Fruit fly (Drosophila melanogaster) whole organism, embryonic: ENCODE measurements around the gene RpS20.

Experiments used
- Abd-B ChIP-seq: fragments of 200-800 bp; sonication (Bioruptor generic); optimal IDR thresholded peaks from 2 replicates; lab custom pipeline; 2018; ENCODE audit warnings: missing biosample characterization, mild to moderate bottlenecking, missing genetic modification characterization, moderate library complexity
- CG10147 ChIP-seq: fragments of 200-800 bp; sonication (Bioruptor generic); optimal IDR thresholded peaks from 2 replicates; lab custom pipeline; 2019; ENCODE audit warnings: missing biosample characterization, mild to moderate bottlenecking, missing genetic modification characterization, moderate library complexity
- CG10654 ChIP-seq: fragments of 200-800 bp; sonication (Bioruptor generic); optimal IDR thresholded peaks from 2 replicates; lab custom pipeline; 2016; ENCODE audit warnings: missing biosample characterization, missing genetic modification characterization
- CG11085 ChIP-seq: fragments of 200-800 bp; sonication (Bioruptor generic); IDR thresholded peaks from 2 replicates; pipeline ENCODE4 v1.3.6; 2022; ENCODE audit warnings: missing biosample characterization, missing genetic modification characterization
- CG12769 ChIP-seq: fragments of 200-800 bp; sonication (Bioruptor generic); optimal IDR thresholded peaks from 2 replicates; lab custom pipeline; 2019; ENCODE audit warnings: missing biosample characterization, mild to moderate bottlenecking, missing genetic modification characterization, moderate library complexity
- CG13287 ChIP-seq: fragments of 200-800 bp; sonication (Bioruptor generic); IDR thresholded peaks from 2 replicates; pipeline ENCODE4 v1.3.6; 2022; ENCODE audit warnings: missing biosample characterization, missing genetic modification characterization; ENCODE audit not compliant: partially characterized antibody
- CG13296 ChIP-seq: fragments of 200-800 bp; sonication (Bioruptor generic); optimal IDR thresholded peaks from 3 replicates; lab custom pipeline; 2018; ENCODE audit warnings: missing biosample characterization, mild to moderate bottlenecking, missing genetic modification characterization
- CG14860 ChIP-seq: fragments of 200-800 bp; sonication (Bioruptor generic); IDR thresholded peaks from 3 replicates; pipeline ENCODE4 v1.3.6; 2022; ENCODE audit warnings: missing biosample characterization, missing genetic modification characterization; ENCODE audit not compliant: partially characterized antibody
- CG14965 ChIP-seq: fragments of 200-800 bp; sonication (Bioruptor generic); optimal IDR thresholded peaks from 2 replicates; lab custom pipeline; 2016; ENCODE audit warnings: missing biosample characterization, missing genetic modification characterization, borderline replicate concordance
- CG15269 ChIP-seq: fragments of 200-800 bp; sonication (Bioruptor generic); optimal IDR thresholded peaks from 2 replicates; lab custom pipeline; 2018; ENCODE audit warnings: missing biosample characterization, mild to moderate bottlenecking, missing genetic modification characterization, moderate library complexity
- CG15514 ChIP-seq: fragments of 200-800 bp; sonication (Bioruptor generic); optimal IDR thresholded peaks from 3 replicates; lab custom pipeline; 2017; ENCODE audit warnings: missing biosample characterization, missing genetic modification characterization, mild to moderate bottlenecking, moderate library complexity, missing genetic modification reagents
- CG15696 ChIP-seq: fragments of 200-800 bp; sonication (Bioruptor generic); optimal IDR thresholded peaks from 2 replicates; lab custom pipeline; 2019; ENCODE audit warnings: missing biosample characterization, mild to moderate bottlenecking, missing genetic modification characterization, moderate library complexity
- CG18476 ChIP-seq: fragments of 200-800 bp; sonication (Bioruptor generic); optimal IDR thresholded peaks from 2 replicates; lab custom pipeline; 2016; ENCODE audit warnings: missing biosample characterization, mild to moderate bottlenecking, missing genetic modification characterization
- CG2116 ChIP-seq: fragments of 200-800 bp; sonication (Bioruptor generic); optimal IDR thresholded peaks from 3 replicates; lab custom pipeline; 2018; ENCODE audit warnings: missing biosample characterization, mild to moderate bottlenecking, missing genetic modification characterization
- CG32767 ChIP-seq: fragments of 200-800 bp; sonication (Bioruptor generic); IDR thresholded peaks from 2 replicates; pipeline ENCODE4 v1.3.6; 2022; ENCODE audit warnings: missing biosample characterization, missing genetic modification characterization
- CG34224 ChIP-seq: fragments of 200-800 bp; sonication (Bioruptor generic); IDR thresholded peaks from 3 replicates; pipeline ENCODE4 v1.3.6; 2022; ENCODE audit warnings: missing biosample characterization, missing genetic modification characterization; ENCODE audit not compliant: partially characterized antibody
- CG5953 ChIP-seq: fragments of 200-800 bp; sonication (Bioruptor generic); IDR thresholded peaks from 2 replicates; pipeline ENCODE4 v1.3.6; 2022; ENCODE audit warnings: missing biosample characterization, missing genetic modification characterization
- CG8924 ChIP-seq: fragments of 200-800 bp; optimal IDR thresholded peaks from 3 replicates; lab custom pipeline; 2019; ENCODE audit warnings: missing biosample characterization, mild to moderate bottlenecking, missing genetic modification characterization, moderate library complexity
- Dbx ChIP-seq: fragments of 200-800 bp; sonication (Bioruptor generic); IDR thresholded peaks from 3 replicates; pipeline ENCODE4 v1.3.6; 2022; ENCODE audit warnings: missing biosample characterization, missing genetic modification characterization
- Doc2 ChIP-seq: fragments of 200-800 bp; sonication (Bioruptor generic); IDR thresholded peaks from 2 replicates; pipeline ENCODE4 v1.3.6; 2022; ENCODE audit warnings: missing biosample characterization, missing genetic modification characterization
- Dp ChIP-seq: fragments of 200-800 bp; sonication (Bioruptor generic); optimal IDR thresholded peaks from 2 replicates; lab custom pipeline; 2018; ENCODE audit warnings: missing biosample characterization, mild to moderate bottlenecking, missing genetic modification characterization, moderate library complexity
- Elba2 ChIP-seq: fragments of 200-800 bp; sonication (Bioruptor generic); optimal IDR thresholded peaks from 3 replicates; lab custom pipeline; 2016; ENCODE audit warnings: missing biosample characterization, missing genetic modification characterization
- HHEX ChIP-seq: fragments of 200-800 bp; sonication (Bioruptor generic); optimal IDR thresholded peaks from 3 replicates; lab custom pipeline; 2017; ENCODE audit warnings: missing biosample characterization, mild to moderate bottlenecking, missing genetic modification characterization, missing genetic modification reagents
- HLH4C ChIP-seq: fragments of 200-800 bp; sonication (Bioruptor generic); IDR thresholded peaks from 3 replicates; pipeline ENCODE4 v1.3.6; 2022; ENCODE audit warnings: missing biosample characterization, missing genetic modification characterization; ENCODE audit not compliant: partially characterized antibody
- Hand ChIP-seq: fragments of 200-800 bp; sonication (Bioruptor generic); optimal IDR thresholded peaks from 2 replicates; lab custom pipeline; 2017; ENCODE audit warnings: mild to moderate bottlenecking, missing biosample characterization, missing genetic modification reagents, missing genetic modification characterization
- HmgZ ChIP-seq: fragments of 200-800 bp; sonication (Bioruptor generic); optimal IDR thresholded peaks from 2 replicates; lab custom pipeline; 2018; ENCODE audit warnings: missing biosample characterization, mild to moderate bottlenecking, missing genetic modification characterization
- MBD-R2 ChIP-seq: fragments of 200-800 bp; sonication (Bioruptor generic); IDR thresholded peaks from 2 replicates; pipeline ENCODE4 v1.3.6; 2022; ENCODE audit warnings: missing biosample characterization, missing genetic modification characterization
- Ptx1 ChIP-seq: fragments of 200-800 bp; sonication (Bioruptor generic); IDR thresholded peaks from 2 replicates; pipeline ENCODE4 v1.3.6; 2022; ENCODE audit warnings: missing biosample characterization, missing genetic modification characterization
- Sox100B ChIP-seq: fragments of 200-800 bp; sonication (Bioruptor generic); optimal IDR thresholded peaks from 3 replicates; lab custom pipeline; 2018; ENCODE audit warnings: missing biosample characterization, mild to moderate bottlenecking, missing genetic modification characterization
- Sry-δ ChIP-seq: fragments of 200-800 bp; sonication (Bioruptor generic); optimal IDR thresholded peaks from 2 replicates; lab custom pipeline; 2016; ENCODE audit warnings: missing biosample characterization, missing genetic modification characterization
- ash1 ChIP-seq: fragments of 200-800 bp; sonication (Bioruptor generic); optimal IDR thresholded peaks from 2 replicates; lab custom pipeline; 2018; ENCODE audit warnings: missing biosample characterization, mild to moderate bottlenecking, missing genetic modification characterization
- az2 ChIP-seq: fragments of 200-800 bp; sonication (Bioruptor generic); optimal IDR thresholded peaks from 3 replicates; lab custom pipeline; 2016; ENCODE audit warnings: missing biosample characterization, missing genetic modification characterization
- chinmo ChIP-seq: fragments of 200-800 bp; sonication (Bioruptor generic); IDR thresholded peaks from 4 replicates; pipeline ENCODE4 v1.3.6; 2022; ENCODE audit warnings: missing biosample characterization, missing genetic modification characterization; ENCODE audit not compliant: partially characterized antibody
- ci ChIP-seq: fragments of 200-800 bp; sonication (Bioruptor generic); IDR thresholded peaks from 3 replicates; pipeline ENCODE4 v1.3.6; 2022; ENCODE audit warnings: missing biosample characterization, missing genetic modification characterization
- en ChIP-seq: fragments of 200-800 bp; sonication (Bioruptor generic); optimal IDR thresholded peaks from 2 replicates; lab custom pipeline; 2016; ENCODE audit warnings: missing biosample characterization, missing genetic modification characterization
- esg ChIP-seq: fragments of 200-800 bp; sonication (Bioruptor generic); conservative IDR thresholded peaks from 2 replicates; pipeline ENCODE4 v1.3.6; 2022; ENCODE audit warnings: missing biosample characterization, missing genetic modification characterization
- fd102C ChIP-seq: fragments of 200-800 bp; sonication (Bioruptor generic); optimal IDR thresholded peaks from 2 replicates; lab custom pipeline; 2018; ENCODE audit warnings: missing biosample characterization, mild to moderate bottlenecking, missing genetic modification characterization, moderate library complexity
- gem ChIP-seq: fragments of 200-800 bp; sonication (Bioruptor generic); optimal IDR thresholded peaks from 2 replicates; lab custom pipeline; 2019; ENCODE audit warnings: missing biosample characterization, mild to moderate bottlenecking, missing genetic modification characterization, moderate library complexity
- grau ChIP-seq: fragments of 200-800 bp; optimal IDR thresholded peaks from 3 replicates; lab custom pipeline; 2019; ENCODE audit warnings: missing biosample characterization, mild to moderate bottlenecking, missing genetic modification characterization, moderate library complexity
- jigr1 ChIP-seq: fragments of 200-800 bp; sonication (Bioruptor generic); IDR thresholded peaks from 3 replicates; pipeline ENCODE4 v1.3.6; 2022; ENCODE audit warnings: missing biosample characterization, missing genetic modification characterization
- nmo ChIP-seq: fragments of 200-800 bp; sonication (Bioruptor generic); optimal IDR thresholded peaks from 2 replicates; lab custom pipeline; 2018; ENCODE audit warnings: missing biosample characterization, mild to moderate bottlenecking, missing genetic modification characterization, moderate library complexity
- pho ChIP-seq: fragments of 200-800 bp; sonication (Bioruptor generic); optimal IDR thresholded peaks from 2 replicates; lab custom pipeline; 2016; ENCODE audit warnings: missing biosample characterization, missing genetic modification characterization
- prd ChIP-seq, 3 experiments: fragments of >200 bp in 2 of 3; fragments of 200-800 bp in 1 of 3; sonication (Bioruptor generic) in 1 of 3; optimal IDR thresholded peaks in 2 of 3; IDR thresholded peaks in 1 of 3; 2 replicates in 2 of 3; 3 replicates in 1 of 3; pipeline versions ENCODE4 v1.3.6 to Lab custom; 2017 to 2022; ENCODE audit warnings: missing biosample characterization in 1 of 3, missing genetic modification characterization in 1 of 3
- ranshi ChIP-seq: fragments of 200-800 bp; sonication (Bioruptor generic); IDR thresholded peaks from 2 replicates; pipeline ENCODE4 v1.3.6; 2022; ENCODE audit warnings: missing biosample characterization, missing genetic modification characterization
- rib ChIP-seq: fragments of 200-800 bp; sonication (Bioruptor generic); IDR thresholded peaks from 2 replicates; pipeline ENCODE4 v1.3.6; 2022; ENCODE audit warnings: missing biosample characterization, missing genetic modification characterization
- scrt ChIP-seq: fragments of 200-800 bp; sonication (Bioruptor generic); optimal IDR thresholded peaks from 2 replicates; lab custom pipeline; 2018; ENCODE audit warnings: missing biosample characterization, mild to moderate bottlenecking, missing genetic modification characterization, moderate library complexity
- sd ChIP-seq: fragments of 200-800 bp; sonication (Bioruptor generic); optimal IDR thresholded peaks from 3 replicates; lab custom pipeline; 2018; ENCODE audit warnings: missing biosample characterization, mild to moderate bottlenecking, missing genetic modification characterization, moderate library complexity
- usp ChIP-seq: fragments of >200 bp; optimal IDR thresholded peaks from 2 replicates; lab custom pipeline; 2017; ENCODE audit warnings: missing biosample characterization, missing genetic modification characterization
- z ChIP-seq: fragments of 200-800 bp; sonication (Bioruptor generic); IDR thresholded peaks from 3 replicates; pipeline ENCODE4 v1.3.6; 2022; ENCODE audit warnings: missing biosample characterization, missing genetic modification characterization

The RpS20 gene

dm6 chr3R:20823704-20824454 is 1.9 kb downstream of the RpS20 start, which contains the start of gene CG17272 (continued):
- no peak for TF ChIP-seq esg (GFP tag; lab: Robert Waterston, UW)
- no peak for TF ChIP-seq chinmo (GFP tag; lab: Robert Waterston, UW)
- TF ChIP-seq CG10654 (GFP tag; lab: Kevin White, UChicago), result no peak
- no peak for TF ChIP-seq fd102C (GFP tag; lab: Kevin White, UChicago)
- peak; percentile 44 for TF ChIP-seq CG12769 (tag; lab: Kevin White, UChicago)
- no peak for TF ChIP-seq HHEX (GFP tag; lab: Kevin White, UChicago)
- TF ChIP-seq CG10147 (GFP tag; lab: Kevin White, UChicago), result no peak
- TF ChIP-seq scrt, result peak; percentile 83
- peak; percentile 4 for TF ChIP-seq Sry-δ
- TF ChIP-seq pho, result no peak
- no peak for TF ChIP-seq Abd-B (GFP tag; lab: Kevin White, UChicago)
- no peak for TF ChIP-seq grau (tag; lab: Kevin White, UChicago)
- TF ChIP-seq CG14965, result no peak
- no peak for TF ChIP-seq Sox100B (GFP tag; lab: Kevin White, UChicago)
- no peak for TF ChIP-seq az2
- TF ChIP-seq ash1, result no peak
- peak; percentile 13 for TF ChIP-seq CG8924 (tag; lab: Kevin White, UChicago)
- no peak for TF ChIP-seq usp
- no peak for TF ChIP-seq Doc2 (GFP tag; lab: Robert Waterston, UW)
- no peak for TF ChIP-seq CG11085
- TF ChIP-seq Ptx1 (GFP tag; lab: Robert Waterston, UW), result no peak
- TF ChIP-seq MBD-R2 (GFP tag; lab: Robert Waterston, UW), result peak; percentile 49
- TF ChIP-seq ranshi, result no peak
- TF ChIP-seq rib (GFP tag; lab: Robert Waterston, UW), result no peak
- no peak for TF ChIP-seq ci (GFP tag; lab: Robert Waterston, UW)
- no peak for TF ChIP-seq Hand
- TF ChIP-seq CG14860, result no peak
- peak; percentile 50 for TF ChIP-seq CG15514 (GFP tag; lab: Kevin White, UChicago)
- no peak for TF ChIP-seq CG18476 (GFP tag; lab: Kevin White, UChicago)
- peak; percentile 80 for TF ChIP-seq sd (tag; lab: Kevin White, UChicago)
- TF ChIP-seq en, result no peak
- TF ChIP-seq jigr1 (GFP tag; lab: Robert Waterston, UW), result no peak
- TF ChIP-seq HLH4C (GFP tag; lab: Robert Waterston, UW), result no peak
- peak; percentile 32 for TF ChIP-seq CG2116 (GFP tag; lab: Kevin White, UChicago)
- TF ChIP-seq gem, result peak; percentile 3
- TF ChIP-seq CG13287 (GFP tag; lab: Robert Waterston, UW), result peak; percentile 34; the same call in 1 of the 2 replicates
- peak; percentile 57 for TF ChIP-seq Dp
- TF ChIP-seq HmgZ (tag; lab: Kevin White, UChicago), result no peak
- no peak for TF ChIP-seq nmo (GFP tag; lab: Kevin White, UChicago)
- peak; percentile 4 for TF ChIP-seq CG13296 (GFP tag; lab: Kevin White, UChicago)
- TF ChIP-seq CG15269 (tag; lab: Kevin White, UChicago), result no peak
- TF ChIP-seq CG15696, result no peak
- TF ChIP-seq CG5953 (GFP tag; lab: Robert Waterston, UW), result no peak
- TF ChIP-seq CG32767 (GFP tag; lab: Robert Waterston, UW), result no peak
- TF ChIP-seq CG34224, result no peak
- TF ChIP-seq prd (optimal IDR thresholded peaks at IDR 0.05; lab: Kevin White, UChicago), result no peak
- no peak for TF ChIP-seq prd (GFP tag; IDR thresholded peaks at IDR 0.05; lab: Robert Waterston, UW)
- no peak for TF ChIP-seq z (GFP tag; lab: Robert Waterston, UW)
- no peak for TF ChIP-seq Dbx
- TF ChIP-seq Elba2 (GFP tag; lab: Kevin White, UChicago), result peak; percentile 43
